Worm (Caenorhabditis elegans) whole organism, L4/young adult: ENCODE data around the gene btb-9.

Experiments
- W03F9.2 ChIP-seq: fragments of 150-350 bp; optimal IDR thresholded peaks from 2 replicates; lab custom pipeline; 2014; ENCODE audit warnings: missing biosample characterization, missing genetic modification characterization
- dao-5 ChIP-seq: sonication (generic microtip); optimal IDR thresholded peaks from 2 replicates; lab custom pipeline; 2016; ENCODE audit warnings: missing genotype, missing genetic modification characterization, moderate library complexity, missing compliant biosample characterization
- him-1 ChIP-seq: sonication (generic microtip); optimal IDR thresholded peaks from 2 replicates; lab custom pipeline; 2016; ENCODE audit warnings: missing genotype, missing genetic modification reagents, missing genetic modification characterization, missing compliant biosample characterization

DNA sequence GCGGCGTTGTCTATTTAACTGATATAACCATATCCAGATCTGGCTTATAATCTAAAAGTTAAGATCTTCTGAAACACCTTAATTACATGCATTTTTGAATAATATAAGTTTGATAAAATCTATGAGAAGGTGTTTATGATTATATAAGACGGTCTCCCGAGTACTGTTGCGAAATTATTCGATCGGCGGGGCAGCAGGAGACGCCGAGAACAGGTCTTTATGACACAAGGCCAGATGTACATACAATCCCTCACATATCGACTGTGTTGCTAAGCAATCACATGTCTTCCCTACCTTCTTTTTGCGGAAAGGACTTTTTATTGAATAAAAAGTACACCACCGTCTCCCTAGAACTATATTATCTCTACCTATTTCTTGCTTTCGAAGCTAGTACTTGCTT, 28.3 kb downstream of the btb-9 start, which contains the start of gene fbxb-53:
- no peak for TF ChIP-seq him-1 (tag; lab: Kevin White, UChicago)
- TF ChIP-seq W03F9.2 (tag; lab: Kevin White, UChicago), result no peak
- TF ChIP-seq dao-5 (tag; lab: Kevin White, UChicago), result no peak
